Fruit fly (Drosophila melanogaster): ENCODE measurements around the gene Peritrophin-15b.

The Peritrophin-15b gene

DNA sequence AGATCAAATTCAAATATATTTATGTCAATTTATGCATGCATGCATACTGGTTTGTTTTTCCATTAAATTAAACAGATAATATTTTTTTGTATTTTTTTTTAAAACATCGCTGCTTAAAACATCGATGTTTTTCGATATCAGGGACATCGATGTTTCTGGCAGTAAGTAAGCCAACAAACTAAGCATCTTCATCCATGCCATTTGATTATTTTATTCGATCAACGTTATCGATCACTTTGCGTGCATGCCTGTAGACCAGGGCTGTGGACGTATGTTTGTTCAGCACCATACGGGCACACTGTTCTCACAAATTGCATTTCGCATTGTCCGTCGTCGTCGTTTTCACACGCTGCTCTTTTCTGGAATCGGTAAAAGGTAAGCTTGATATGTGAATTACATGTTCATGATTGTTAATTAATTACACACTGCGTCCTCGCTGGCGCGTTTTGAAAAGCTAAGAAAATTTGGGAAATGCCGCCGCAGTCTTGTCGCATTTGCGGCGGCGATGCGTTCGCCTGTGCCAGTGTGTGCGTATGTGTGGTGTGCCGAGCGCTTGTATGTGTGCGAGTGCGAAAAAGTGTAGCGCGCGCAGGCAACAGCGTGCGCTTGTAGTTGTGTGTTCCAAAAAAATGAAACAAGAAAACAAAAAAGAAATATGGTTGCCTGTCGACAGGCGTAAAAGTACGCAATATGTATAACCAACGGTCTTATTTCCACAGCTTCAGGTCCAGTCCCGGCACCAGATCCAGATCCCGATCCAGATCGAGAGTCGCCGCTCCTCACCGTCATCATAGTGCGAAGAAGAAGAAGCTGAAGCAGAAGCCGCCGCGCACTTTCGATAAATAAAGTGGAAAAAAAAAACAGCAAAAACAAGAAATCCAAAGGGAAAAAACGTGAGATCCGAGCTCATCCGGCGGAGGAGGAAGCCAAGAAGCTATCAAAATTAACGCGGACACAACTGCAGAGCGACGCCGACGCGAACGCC lies 8.8 kb upstream of the Peritrophin-15b start, which contains the start of gene emb (continued):
- no peak for TF ChIP-seq abd-A (tag; optimal IDR thresholded peaks at IDR 0.05)
- no peak for TF ChIP-seq H15 (GFP tag; IDR thresholded peaks at IDR 0.05)
- TF ChIP-seq D (optimal IDR thresholded peaks at IDR 0.05) = no peak
- TF ChIP-seq D (GFP tag; optimal IDR thresholded peaks at IDR 0.05) = no peak
- TF ChIP-seq cato (GFP tag; optimal IDR thresholded peaks at IDR 0.05; ENCODE audit: borderline replicate concordance) = peak; percentile 13
- no peak for TF ChIP-seq luna (GFP tag; optimal IDR thresholded peaks at IDR 0.05)
- peak; percentile 7 for TF ChIP-seq CG10654 (GFP tag; optimal IDR thresholded peaks at IDR 0.05)
- peak; percentile 67 for TF ChIP-seq lilli (GFP tag; optimal IDR thresholded peaks at IDR 0.05)
- peak in 1 of 2 experiments; percentile 17 for TF ChIP-seq Pdp1 (GFP tag; optimal IDR thresholded peaks at IDR 0.05)
- peak; percentile 96 for TF ChIP-seq bbx (GFP tag; IDR thresholded peaks at IDR 0.05; ENCODE audit: partially characterized antibody)
- TF ChIP-seq fd3F (GFP tag; optimal IDR thresholded peaks at IDR 0.05) = no peak
- TF ChIP-seq nom (GFP tag; optimal IDR thresholded peaks at IDR 0.05) = peak; percentile 91
- no peak for TF ChIP-seq oc (tag; optimal IDR thresholded peaks at IDR 0.05)
- peak; percentile 91 for TF ChIP-seq CG15514 (GFP tag; optimal IDR thresholded peaks at IDR 0.05)
- TF ChIP-seq CG2875 (GFP tag; optimal IDR thresholded peaks at IDR 0.05) = no peak
- TF ChIP-seq corto (GFP tag; optimal IDR thresholded peaks at IDR 0.05) = no peak
- TF ChIP-seq CG12236 (GFP tag; optimal IDR thresholded peaks at IDR 0.05) = peak; percentile 38
- no peak for TF ChIP-seq CG17612 (GFP tag; IDR thresholded peaks at IDR 0.05)
- TF ChIP-seq knrl (GFP tag; IDR thresholded peaks at IDR 0.05; ENCODE audit: partially characterized antibody) = peak; percentile 90
- peak; percentile 4 for TF ChIP-seq CG8388 (GFP tag; optimal IDR thresholded peaks at IDR 0.05)
- TF ChIP-seq p53 (GFP tag; optimal IDR thresholded peaks at IDR 0.05) = peak; percentile 4
- TF ChIP-seq CG9932 (GFP tag; IDR thresholded peaks at IDR 0.05) = peak; percentile 62
- TF ChIP-seq CG2120 (GFP tag; optimal IDR thresholded peaks at IDR 0.05) = peak; percentile 70
- TF ChIP-seq Mad (GFP tag; optimal IDR thresholded peaks at IDR 0.05) = peak; percentile 65
- TF ChIP-seq gsb-n (tag; optimal IDR thresholded peaks at IDR 0.05) = no peak
- peak; percentile 18 for TF ChIP-seq Atf-2 (GFP tag; optimal IDR thresholded peaks at IDR 0.05)
- TF ChIP-seq trem (tag; optimal IDR thresholded peaks at IDR 0.05) = peak; percentile 68
- TF ChIP-seq CG7928 (GFP tag; optimal IDR thresholded peaks at IDR 0.05) = peak; percentile 93
- TF ChIP-seq Vsx1 (GFP tag; optimal IDR thresholded peaks at IDR 0.05) = no peak
- no peak for TF ChIP-seq tio (GFP tag; optimal IDR thresholded peaks at IDR 0.05)
- peak; percentile 95 for TF ChIP-seq CG34224 (GFP tag; IDR thresholded peaks at IDR 0.05; ENCODE audit: partially characterized antibody)
- peak; percentile 37; the same call in 1 of the 2 replicates for TF ChIP-seq CG11247 (GFP tag; IDR thresholded peaks at IDR 0.05)
- TF ChIP-seq sens (GFP tag) = peak; percentile 88
- TF ChIP-seq phol (tag; optimal IDR thresholded peaks at IDR 0.05) = peak; percentile 68
- TF ChIP-seq CG10543 (GFP tag; optimal IDR thresholded peaks at IDR 0.05) = no peak
- peak; percentile 14 for TF ChIP-seq Bteb2 (GFP tag; optimal IDR thresholded peaks at IDR 0.05)
- no peak for TF ChIP-seq CG7745 (tag; optimal IDR thresholded peaks at IDR 0.05)
- peak; percentile 42 for TF ChIP-seq CG13624 (GFP tag; optimal IDR thresholded peaks at IDR 0.05)
- peak in 1 of 2 experiments; percentile 1 for TF ChIP-seq tll (GFP tag; optimal IDR thresholded peaks at IDR 0.05)
- TF ChIP-seq pb (GFP tag; optimal IDR thresholded peaks at IDR 0.05) = peak; percentile 36
- peak; percentile 99 for TF ChIP-seq mld (GFP tag; IDR thresholded peaks at IDR 0.05; ENCODE audit: partially characterized antibody)
- TF ChIP-seq CG7963 (GFP tag; IDR thresholded peaks at IDR 0.05; ENCODE audit: partially characterized antibody) = peak; percentile 99
- TF ChIP-seq CG43689 (GFP tag; IDR thresholded peaks at IDR 0.05) = no peak
- peak; percentile 47 for TF ChIP-seq CG3995 (GFP tag; optimal IDR thresholded peaks at IDR 0.05)
- no peak for TF ChIP-seq run (tag; optimal IDR thresholded peaks at IDR 0.05)
- peak; percentile 45 for TF ChIP-seq Xbp1 (GFP tag; optimal IDR thresholded peaks at IDR 0.05)
- peak; percentile 14 for TF ChIP-seq Elba2 (GFP tag; optimal IDR thresholded peaks at IDR 0.05)
